Fruit fly (Drosophila melanogaster): ENCODE measurements around the gene CG31823.

dm6 chr2L:15903725-15904124, 3.4 kb upstream of the CG31823 start:
- TF ChIP-seq rgr (GFP tag; optimal IDR thresholded peaks at IDR 0.05) (no peak), fru (GFP tag; optimal IDR thresholded peaks at IDR 0.05) (no peak), N (GFP tag; optimal IDR thresholded peaks at IDR 0.05) (no peak), foxo (GFP tag; optimal IDR thresholded peaks at IDR 0.05) (no peak), dsf (GFP tag; optimal IDR thresholded peaks at IDR 0.05; ENCODE audit: borderline replicate concordance) (no peak), psq (GFP tag; optimal IDR thresholded peaks at IDR 0.05) (no peak), CG32264 (GFP tag; optimal IDR thresholded peaks at IDR 0.05) (no peak), Dfd (GFP tag; optimal IDR thresholded peaks at IDR 0.05) (no peak), Vsx2 (GFP tag; optimal IDR thresholded peaks at IDR 0.05; ENCODE audit: partially characterized antibody) (no peak), jim (GFP tag; optimal IDR thresholded peaks at IDR 0.05) (no peak), OdsH (GFP tag; optimal IDR thresholded peaks at IDR 0.05) (no peak), brk (GFP tag; optimal IDR thresholded peaks at IDR 0.05) (no peak), lola (GFP tag; optimal IDR thresholded peaks at IDR 0.05) (no peak), br (GFP tag; optimal IDR thresholded peaks at IDR 0.05) (no peak)
